Worm (Caenorhabditis elegans) whole organism, L4/young adult: ENCODE measurements around the gene Y47D7A.18.

Experiments used
- W03F9.2 ChIP-seq: fragments of 150-350 bp; optimal IDR thresholded peaks from 2 replicates; lab custom pipeline; 2014; ENCODE audit warnings: missing biosample characterization, missing genetic modification characterization
- dao-5 ChIP-seq: sonication (generic microtip); optimal IDR thresholded peaks from 2 replicates; lab custom pipeline; 2016; ENCODE audit warnings: missing genotype, missing genetic modification characterization, moderate library complexity, missing compliant biosample characterization
- him-1 ChIP-seq: sonication (generic microtip); optimal IDR thresholded peaks from 2 replicates; lab custom pipeline; 2016; ENCODE audit warnings: missing genotype, missing genetic modification reagents, missing genetic modification characterization, missing compliant biosample characterization

Y47D7A.18 gene

ce11 chrV:4386173-4386572 is 30.4 kb downstream of the Y47D7A.18 start, which contains the start of gene F13A2.10:
TSS of gene F13A2.10 (minus strand) at chrV:4386273.
- TF ChIP-seq dao-5 (tag; lab: Kevin White, UChicago) (no peak), him-1 (tag; lab: Kevin White, UChicago) (no peak), W03F9.2 (tag; lab: Kevin White, UChicago) (no peak)

ce11 chrV:4384482-4384881 is 32.1 kb downstream of the Y47D7A.18 start, which contains the start of gene F13A2.2:
TSS of gene F13A2.2 (minus strand) at chrV:4384582.
- TF ChIP-seq W03F9.2 (tag; lab: Kevin White, UChicago) (no peak), dao-5 (tag; lab: Kevin White, UChicago) (no peak), him-1 (tag; lab: Kevin White, UChicago) (no peak)

- no peak for TF ChIP-seq W03F9.2 (tag; lab: Kevin White, UChicago)
Measured at ce11 chrV:4382298-4382697, 34.3 kb downstream of the Y47D7A.18 start, which contains the start of gene F13A2.1. TSS of gene F13A2.1 (minus strand) at chrV:4382398.

ce11 chrV:4377622-4378021 is 39.0 kb downstream of the Y47D7A.18 start, which contains the start of gene F32D1.8:
TSS of gene F32D1.8 (minus strand) at chrV:4377722.
- TF ChIP-seq him-1 (tag; lab: Kevin White, UChicago) (no peak), W03F9.2 (tag; lab: Kevin White, UChicago) (no peak), dao-5 (tag; lab: Kevin White, UChicago) (no peak)

ce11 chrV:4375807-4376564 is 40.6 kb downstream of the Y47D7A.18 start, which contains the start of gene F32D1.7:
TSS of gene F32D1.7 (minus strand) at chrV:4376173.
- no peak for TF ChIP-seq dao-5 (tag; lab: Kevin White, UChicago)
- TF ChIP-seq him-1 (tag; lab: Kevin White, UChicago), result no peak
- TF ChIP-seq W03F9.2 (tag; lab: Kevin White, UChicago), result peak; percentile 11

- TF ChIP-seq dao-5 (tag; lab: Kevin White, UChicago) (no peak), W03F9.2 (tag; lab: Kevin White, UChicago) (no peak), him-1 (tag; lab: Kevin White, UChicago) (no peak)
Measured at ce11 chrV:4374625-4375024, 42.0 kb downstream of the Y47D7A.18 start, which contains the start of gene neg-1. TSS of gene neg-1 (minus strand) at chrV:4374874.

ce11 chrV:4373656-4374055 is 43.0 kb downstream of the Y47D7A.18 start:
- TF ChIP-seq W03F9.2 (tag; lab: Kevin White, UChicago), result no peak

ce11 chrV:4372986-4373385 is 43.6 kb downstream of the Y47D7A.18 start:
- TF ChIP-seq him-1 (tag; lab: Kevin White, UChicago), result no peak
- TF ChIP-seq W03F9.2 (tag; lab: Kevin White, UChicago), result no peak
- TF ChIP-seq dao-5 (tag; lab: Kevin White, UChicago), result no peak

ce11 chrV:4371309-4371933 is 45.2 kb downstream of the Y47D7A.18 start, which contains the start of the genes gmpr-1 and fipp-1:
TSS of gene gmpr-1 (minus strand) at chrV:4371383.
TSS of gene fipp-1 (plus strand) at chrV:4371807.
- no peak for TF ChIP-seq dao-5 (tag; lab: Kevin White, UChicago)
- TF ChIP-seq W03F9.2 (tag; lab: Kevin White, UChicago), result peak; percentile 6

- TF ChIP-seq W03F9.2 (tag; lab: Kevin White, UChicago) (no peak), him-1 (tag; lab: Kevin White, UChicago) (no peak), dao-5 (tag; lab: Kevin White, UChicago) (no peak)
Measured at ce11 chrV:4370515-4370914, 46.1 kb downstream of the Y47D7A.18 start.

- no peak for TF ChIP-seq him-1 (tag; lab: Kevin White, UChicago)
- TF ChIP-seq dao-5 (tag; lab: Kevin White, UChicago), result no peak
Measured at ce11 chrV:4366440-4366839, 50.2 kb downstream of the Y47D7A.18 start, which contains the start of gene F32D1.11. TSS of gene F32D1.11 (minus strand) at chrV:4366540.
